Worm (Caenorhabditis elegans) whole organism, late embryonic: Measurements from ENCODE around the gene F14E5.2.

Source experiments
- C08G9.2 ChIP-seq: sonication (generic microtip); optimal IDR thresholded peaks from 2 replicates; lab custom pipeline; 2016; ENCODE audit warnings: mild to moderate bottlenecking, missing genetic modification characterization, moderate library complexity, missing compliant biosample characterization
- C38D4.7 ChIP-seq: fragments of 200-800 bp; sonication (Bioruptor generic); optimal IDR thresholded peaks from 2 replicates; lab custom pipeline; 2018; ENCODE audit warnings: mild to moderate bottlenecking, missing genetic modification characterization, moderate library complexity, missing compliant biosample characterization
- K02D7.2 ChIP-seq: sonication (generic microtip); optimal IDR thresholded peaks from 2 replicates; lab custom pipeline; 2017; ENCODE audit warnings: mild to moderate bottlenecking, missing genetic modification characterization, missing compliant biosample characterization
- K09A11.1 ChIP-seq: sonication (generic microtip); optimal IDR thresholded peaks from 2 replicates; lab custom pipeline; 2017; ENCODE audit warnings: antibody characterized with exemption, mild to moderate bottlenecking, missing genetic modification characterization, missing compliant biosample characterization; ENCODE audit not compliant: insufficient read depth
- ahr-1 ChIP-seq: sonication (generic microtip); optimal IDR thresholded peaks from 2 replicates; lab custom pipeline; 2016; ENCODE audit warnings: missing genetic modification characterization, missing compliant biosample characterization
- ama-1 ChIP-seq: fragments of 150-350 bp; optimal IDR thresholded peaks from 2 replicates; lab custom pipeline; 2014
- ceh-14 ChIP-seq: sonication (generic microtip); optimal IDR thresholded peaks from 2 replicates; lab custom pipeline; 2016; ENCODE audit warnings: missing genotype, missing genetic modification characterization, missing compliant biosample characterization
- ceh-18 ChIP-seq: sonication (generic microtip); optimal IDR thresholded peaks from 2 replicates; lab custom pipeline; 2016; ENCODE audit warnings: missing genetic modification characterization, missing compliant biosample characterization
- ceh-19 ChIP-seq: fragments of 200-800 bp; sonication (Bioruptor generic); optimal IDR thresholded peaks from 2 replicates; lab custom pipeline; 2018; ENCODE audit warnings: mild to moderate bottlenecking, missing genetic modification characterization, missing compliant biosample characterization
- ceh-24 ChIP-seq: sonication (generic microtip); optimal IDR thresholded peaks from 2 replicates; lab custom pipeline; 2016; ENCODE audit warnings: mild to moderate bottlenecking, missing genetic modification characterization, missing compliant biosample characterization
- ceh-30 ChIP-seq: fragments of 150-350 bp; optimal IDR thresholded peaks from 2 replicates; lab custom pipeline; 2014; ENCODE audit warnings: missing biosample characterization, missing genetic modification characterization
- ceh-34 ChIP-seq: sonication (generic microtip); optimal IDR thresholded peaks from 2 replicates; lab custom pipeline; 2016; ENCODE audit warnings: mild to moderate bottlenecking, missing genetic modification characterization, missing compliant biosample characterization
- ceh-48 ChIP-seq: sonication (generic microtip); optimal IDR thresholded peaks from 2 replicates; lab custom pipeline; 2016; ENCODE audit warnings: missing genetic modification characterization, inconsistent platforms, missing compliant biosample characterization
- ceh-6 ChIP-seq: fragments of 200-800 bp; sonication (Bioruptor generic); optimal IDR thresholded peaks from 2 replicates; lab custom pipeline; 2018; ENCODE audit warnings: mild to moderate bottlenecking, missing genetic modification characterization, missing compliant biosample characterization
- dve-1 ChIP-seq: sonication (generic microtip); optimal IDR thresholded peaks from 2 replicates; lab custom pipeline; 2017; ENCODE audit warnings: antibody characterized with exemption, mild to moderate bottlenecking, missing genetic modification characterization, missing compliant biosample characterization
- elt-2 ChIP-seq: sonication (generic microtip); optimal IDR thresholded peaks from 2 replicates; lab custom pipeline; 2016; ENCODE audit warnings: missing genetic modification reagents, missing genetic modification characterization, missing compliant biosample characterization
- ets-4 ChIP-seq: sonication (generic microtip); optimal IDR thresholded peaks from 2 replicates; lab custom pipeline; 2016; ENCODE audit warnings: missing genetic modification characterization, missing compliant biosample characterization
- hlh-15 ChIP-seq: sonication (generic microtip); optimal IDR thresholded peaks from 2 replicates; lab custom pipeline; 2016; ENCODE audit warnings: missing genetic modification characterization, missing compliant biosample characterization
- hlh-6 ChIP-seq: sonication (generic microtip); optimal IDR thresholded peaks from 2 replicates; lab custom pipeline; 2016; ENCODE audit warnings: missing genotype, missing genetic modification characterization, missing compliant biosample characterization
- hlh-8 ChIP-seq: sonication (generic microtip); optimal IDR thresholded peaks from 2 replicates; lab custom pipeline; 2016; ENCODE audit warnings: missing genotype, missing genetic modification characterization, missing compliant biosample characterization
- lim-6 ChIP-seq: sonication (generic microtip); optimal IDR thresholded peaks from 2 replicates; lab custom pipeline; 2016; ENCODE audit warnings: missing genetic modification characterization, missing compliant biosample characterization
- madf-2 ChIP-seq: sonication (generic microtip); optimal IDR thresholded peaks from 2 replicates; lab custom pipeline; 2017; ENCODE audit warnings: missing genetic modification characterization, missing compliant biosample characterization
- odd-2 ChIP-seq: sonication (generic microtip); optimal IDR thresholded peaks from 2 replicates; lab custom pipeline; 2017; ENCODE audit warnings: antibody characterized with exemption, mild to moderate bottlenecking, missing genetic modification characterization, missing compliant biosample characterization
- pag-3 ChIP-seq: sonication (generic microtip); optimal IDR thresholded peaks from 2 replicates; lab custom pipeline; 2016; ENCODE audit warnings: missing compliant biosample characterization, missing genetic modification characterization, borderline replicate concordance
- pat-9 ChIP-seq: fragments of 200-800 bp; sonication (Bioruptor generic); optimal IDR thresholded peaks from 2 replicates; lab custom pipeline; 2018; ENCODE audit warnings: mild to moderate bottlenecking, missing genetic modification characterization, moderate library complexity, missing compliant biosample characterization
- pax-1 ChIP-seq: fragments of 150-350 bp; optimal IDR thresholded peaks from 2 replicates; lab custom pipeline; 2014; ENCODE audit warnings: missing biosample characterization, missing genetic modification characterization
- pha-4 ChIP-seq: fragments of 150-350 bp; optimal IDR thresholded peaks from 2 replicates; lab custom pipeline; 2018; ENCODE audit warnings: missing biosample characterization, missing genetic modification reagents, missing genetic modification characterization
- pqm-1 ChIP-seq: sonication (generic microtip); optimal IDR thresholded peaks from 2 replicates; lab custom pipeline; 2016; ENCODE audit warnings: missing genetic modification characterization, missing compliant biosample characterization
- pros-1 ChIP-seq: fragments of 150-350 bp; optimal IDR thresholded peaks from 2 replicates; lab custom pipeline; 2014; ENCODE audit warnings: missing biosample characterization, missing genetic modification reagents, missing genetic modification characterization
- ref-2 ChIP-seq: sonication (generic microtip); optimal IDR thresholded peaks from 2 replicates; lab custom pipeline; 2016; ENCODE audit warnings: missing genetic modification characterization, missing compliant biosample characterization
- rnt-1 ChIP-seq: sonication (generic microtip); optimal IDR thresholded peaks from 2 replicates; lab custom pipeline; 2016; ENCODE audit warnings: missing genetic modification characterization, missing compliant biosample characterization
- sdc-2 ChIP-seq: sonication (generic microtip); optimal IDR thresholded peaks from 2 replicates; lab custom pipeline; 2016; ENCODE audit warnings: missing genotype, missing genetic modification characterization, missing compliant biosample characterization
- sox-4 ChIP-seq: sonication (generic microtip); optimal IDR thresholded peaks from 2 replicates; lab custom pipeline; 2017; ENCODE audit warnings: mild to moderate bottlenecking, missing genetic modification characterization, inconsistent platforms, missing compliant biosample characterization
- tbx-7 ChIP-seq: sonication (generic microtip); optimal IDR thresholded peaks from 2 replicates; lab custom pipeline; 2016; ENCODE audit warnings: missing genotype, missing genetic modification characterization, missing compliant biosample characterization
- unc-3 ChIP-seq, 2 experiments: fragments of 200-800 bp in 1 of 2; sonication (Bioruptor generic) in 1 of 2; sonication (generic microtip) in 1 of 2; conservative IDR thresholded peaks in 1 of 2; optimal IDR thresholded peaks in 1 of 2; 2 replicates each; pipeline versions ENCODE4 v1.3.6 to Lab custom; 2016 to 2022; ENCODE audit warnings: missing compliant biosample characterization in 2 of 2, missing genetic modification characterization in 2 of 2, missing genetic modification reagents in 1 of 2
- unc-42 ChIP-seq: sonication (generic microtip); optimal IDR thresholded peaks from 2 replicates; lab custom pipeline; 2016; ENCODE audit warnings: missing genotype, missing genetic modification characterization, missing compliant biosample characterization
- ztf-16 ChIP-seq: sonication (generic microtip); optimal IDR thresholded peaks from 2 replicates; lab custom pipeline; 2017; ENCODE audit warnings: missing genetic modification characterization, missing compliant biosample characterization

Gene F14E5.2

DNA sequence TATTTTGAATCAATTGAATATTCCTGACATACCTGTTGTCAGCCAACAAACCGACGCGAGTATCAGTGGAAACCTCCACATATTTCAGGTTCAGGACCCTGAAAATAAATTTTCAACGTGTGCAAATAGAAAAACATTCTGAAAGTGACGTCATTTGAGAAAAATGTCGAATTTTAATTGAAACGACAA, at the start of gene F14E5.2:
Gene F14E5.2, minus strand, starts transcription at position 101 of the 189 bp plus-strand sequence.
- TF ChIP-seq ceh-48 (tag; lab: Kevin White, UChicago) (no peak), madf-2 (no peak), ceh-19 (GFP tag; lab: Kevin White, UChicago) (no peak), K09A11.1 (tag; lab: Kevin White, UChicago) (no peak), ceh-34 (no peak), ceh-18 (tag; lab: Kevin White, UChicago) (no peak), odd-2 (no peak), hlh-15 (tag; lab: Kevin White, UChicago) (no peak), C08G9.2 (tag; lab: Kevin White, UChicago) (no peak), ref-2 (tag; lab: Kevin White, UChicago) (no peak), unc-42 (tag; lab: Kevin White, UChicago) (no peak)

DNA sequence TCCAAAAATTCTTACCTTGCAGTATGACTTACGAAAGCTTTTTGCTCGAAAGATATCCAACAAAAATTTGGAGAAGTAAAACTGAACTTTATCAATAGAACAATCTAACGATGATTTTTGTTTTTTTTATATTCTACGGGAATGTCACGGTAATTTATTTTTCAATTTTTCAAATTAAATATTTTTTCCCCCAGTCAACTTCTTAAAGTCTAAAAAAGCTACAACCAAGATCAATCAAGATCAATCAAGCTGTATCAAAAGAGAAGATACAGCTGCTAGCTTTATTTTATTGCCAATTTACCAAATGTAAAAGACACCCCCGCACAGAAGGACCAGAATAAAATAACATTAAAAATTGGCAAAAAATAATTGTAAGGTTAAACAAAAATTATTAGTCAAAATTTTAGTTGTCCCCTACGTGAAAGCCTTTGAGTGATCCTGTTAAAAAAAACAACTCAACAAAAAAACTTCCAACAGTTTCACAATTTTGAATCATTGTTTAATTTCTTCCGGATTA, 46.7 kb upstream of the F14E5.2 start, which contains the start of the genes M05D6.1 and M05D6.3:
Gene M05D6.1, minus strand, starts transcription at position 101 of the 517 bp plus-strand sequence.
Gene M05D6.3, plus strand, starts transcription at position 467 of the 517 bp plus-strand sequence.
- TF ChIP-seq ref-2 (tag; lab: Kevin White, UChicago): no peak
- no peak for TF ChIP-seq sox-4 (tag; lab: Kevin White, UChicago)
- TF ChIP-seq pha-4 (tag; lab: Kevin White, UChicago): no peak
- TF ChIP-seq unc-42 (tag; lab: Kevin White, UChicago): no peak
- no peak for TF ChIP-seq odd-2
- TF ChIP-seq rnt-1 (tag; lab: Kevin White, UChicago): no peak
- no peak for TF ChIP-seq ceh-48 (tag; lab: Kevin White, UChicago)
- TF ChIP-seq dve-1 (tag; lab: Kevin White, UChicago): no peak
- no peak for TF ChIP-seq ahr-1 (tag; lab: Kevin White, UChicago)
- no peak for TF ChIP-seq pqm-1 (tag; lab: Kevin White, UChicago)

DNA sequence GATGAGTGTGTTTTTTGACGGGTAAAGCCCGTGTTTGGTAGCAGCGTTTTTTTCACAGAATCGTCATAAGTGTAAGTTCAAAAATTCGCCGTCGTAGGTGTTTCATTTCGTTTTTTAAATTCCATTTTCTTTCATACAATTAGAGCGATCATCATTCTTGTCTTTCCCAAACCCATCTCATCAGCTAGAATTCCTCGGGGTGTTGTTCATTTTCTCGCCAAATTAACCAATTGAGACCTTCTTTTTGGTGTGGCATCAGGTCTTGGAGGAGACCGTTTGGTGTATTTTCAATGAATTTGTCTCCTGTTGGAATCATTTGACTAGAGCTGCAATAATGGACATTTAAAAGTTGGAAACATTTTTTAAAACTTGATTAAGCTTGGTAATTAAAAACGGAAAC, 44.3 kb upstream of the F14E5.2 start:
- no peak for TF ChIP-seq ztf-16 (tag; lab: Kevin White, UChicago)
- TF ChIP-seq elt-2 (tag; lab: Kevin White, UChicago): no peak
- no peak for TF ChIP-seq rnt-1 (tag; lab: Kevin White, UChicago)
- TF ChIP-seq hlh-8: no peak
- TF ChIP-seq C38D4.7 (GFP tag; lab: Kevin White, UChicago): no peak
- no peak for TF ChIP-seq sdc-2
- no peak for TF ChIP-seq tbx-7 (tag; lab: Kevin White, UChicago)
- TF ChIP-seq ceh-30 (tag; lab: Kevin White, UChicago): no peak
- TF ChIP-seq pax-1: no peak
- no peak for TF ChIP-seq K02D7.2 (tag; lab: Kevin White, UChicago)
- TF ChIP-seq ama-1 (lab: Kevin White, UChicago): no peak
- TF ChIP-seq ceh-6 (GFP tag; lab: Kevin White, UChicago): no peak
- no peak for TF ChIP-seq pag-3 (tag; lab: Kevin White, UChicago)
- no peak for TF ChIP-seq pat-9 (tag; lab: Kevin White, UChicago)
- TF ChIP-seq unc-3 (GFP tag; conservative IDR thresholded peaks at IDR 0.05; lab: Robert Waterston, UW): no peak
- TF ChIP-seq unc-3 (tag; optimal IDR thresholded peaks at IDR 0.05; lab: Kevin White, UChicago): no peak
- no peak for TF ChIP-seq lim-6 (tag; lab: Kevin White, UChicago)
- TF ChIP-seq, all 69 proteins: peak for 0

DNA sequence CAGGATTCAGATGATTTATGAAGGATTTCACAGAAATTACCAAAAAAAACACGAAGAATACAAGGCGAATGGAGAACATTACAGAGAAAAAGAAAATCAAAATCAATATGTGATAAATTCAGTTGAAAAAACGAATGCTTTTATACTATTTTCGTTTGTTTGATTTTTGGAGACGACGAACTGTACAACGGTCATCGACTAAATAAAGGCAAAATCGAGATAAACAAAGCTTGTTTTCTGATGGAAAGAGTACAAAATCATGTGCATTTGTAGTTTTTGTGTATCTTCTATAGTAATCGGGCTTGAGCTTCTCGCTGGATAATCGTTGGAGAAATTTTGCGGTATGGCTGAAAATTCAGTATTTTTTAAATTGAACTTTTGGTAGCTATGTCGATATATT, 42.5 kb upstream of the F14E5.2 start, which contains the start of gene M05D6.8:
Gene M05D6.8, minus strand, starts transcription at position 101 of the 400 bp plus-strand sequence.
- TF ChIP-seq pros-1 (tag; lab: Kevin White, UChicago): no peak
- no peak for TF ChIP-seq hlh-6
- no peak for TF ChIP-seq lim-6 (tag; lab: Kevin White, UChicago)
- TF ChIP-seq ceh-14 (tag; lab: Kevin White, UChicago): no peak
- no peak for TF ChIP-seq elt-2 (tag; lab: Kevin White, UChicago)
- no peak for TF ChIP-seq ceh-24 (tag; lab: Kevin White, UChicago)
- no peak for TF ChIP-seq ets-4 (tag; lab: Kevin White, UChicago)
- no peak for TF ChIP-seq C08G9.2 (tag; lab: Kevin White, UChicago)
